Fruit fly (Drosophila melanogaster): ENCODE results near the gene CG9698.

The CG9698 gene

dm6 chr3R:30501174-30501573 lies 13.4 kb upstream of the CG9698 start (continued):
- TF ChIP-seq CG13296 (GFP tag; optimal IDR thresholded peaks at IDR 0.05) (no peak), CG9876 (GFP tag; optimal IDR thresholded peaks at IDR 0.05) (no peak), B-H1 (GFP tag; IDR thresholded peaks at IDR 0.05) (no peak), slbo (GFP tag; IDR thresholded peaks at IDR 0.05) (peak; percentile 44; the same call in 1 of the 2 replicates), CkIIα-i1 (GFP tag; IDR thresholded peaks at IDR 0.05) (no peak), insv (GFP tag; optimal IDR thresholded peaks at IDR 0.05) (no peak), CG2712 (tag; optimal IDR thresholded peaks at IDR 0.05) (no peak), Dp (GFP tag; optimal IDR thresholded peaks at IDR 0.05) (no peak), pnt (GFP tag; optimal IDR thresholded peaks at IDR 0.05) (peak; percentile 64), run (tag; optimal IDR thresholded peaks at IDR 0.05) (no peak), Dad (GFP tag; optimal IDR thresholded peaks at IDR 0.05) (peak; percentile 4), PHDP (tag; optimal IDR thresholded peaks at IDR 0.05) (no peak), row (GFP tag; IDR thresholded peaks at IDR 0.05) (no peak), CG12391 (tag; optimal IDR thresholded peaks at IDR 0.05) (no peak), CG16863 (GFP tag; optimal IDR thresholded peaks at IDR 0.05) (peak; percentile 16), Antp (GFP tag; optimal IDR thresholded peaks at IDR 0.05) (peak; percentile 40), CG11085 (GFP tag; IDR thresholded peaks at IDR 0.05) (no peak), dm (GFP tag; optimal IDR thresholded peaks at IDR 0.05) (no peak), pan (optimal IDR thresholded peaks at IDR 0.05) (no peak), pan (GFP tag; optimal IDR thresholded peaks at IDR 0.05 in 1 of 2, IDR thresholded peaks at IDR 0.05 in 1 of 2) (peak in 1 of 2 experiments; percentile 29), CTCF (GFP tag; optimal IDR thresholded peaks at IDR 0.05) (no peak), bab2 (GFP tag; optimal IDR thresholded peaks at IDR 0.05) (peak; percentile 39), Chrac-16 (GFP tag; optimal IDR thresholded peaks at IDR 0.05) (peak; percentile 15), CG9609 (GFP tag; optimal IDR thresholded peaks at IDR 0.05) (peak; percentile 15), CG17328 (GFP tag; IDR thresholded peaks at IDR 0.05) (peak; percentile 58), CG11456 (GFP tag; IDR thresholded peaks at IDR 0.05) (peak; percentile 28; the same call in 1 of the 3 replicates), CG12769 (tag; optimal IDR thresholded peaks at IDR 0.05) (peak; percentile 11), phol (tag; optimal IDR thresholded peaks at IDR 0.05) (no peak), CG8765 (GFP tag; IDR thresholded peaks at IDR 0.05) (peak; percentile 38; the same call in 1 of the 2 replicates), Xrp1 (GFP tag; IDR thresholded peaks at IDR 0.05) (peak; percentile 74), CG2120 (GFP tag; optimal IDR thresholded peaks at IDR 0.05) (peak; percentile 49), chn (GFP tag; optimal IDR thresholded peaks at IDR 0.05) (peak; percentile 18), bigmax (GFP tag; optimal IDR thresholded peaks at IDR 0.05) (no peak), CG7786 (GFP tag; optimal IDR thresholded peaks at IDR 0.05) (peak; percentile 26), CG11695 (GFP tag; IDR thresholded peaks at IDR 0.05) (0 out of 3 replicates have a peak, but pooled peaks have one; percentile 49), tap (tag; optimal IDR thresholded peaks at IDR 0.05) (no peak), C15 (GFP tag; IDR thresholded peaks at IDR 0.05) (no peak), nerfin-1 (tag; optimal IDR thresholded peaks at IDR 0.05) (no peak), MESR4 (GFP tag; optimal IDR thresholded peaks at IDR 0.05) (no peak), lov (optimal IDR thresholded peaks at IDR 0.05) (no peak), lov (GFP tag; IDR thresholded peaks at IDR 0.05) (peak; percentile 57; the same call in 1 of the 3 replicates), Abd-B (GFP tag; optimal IDR thresholded peaks at IDR 0.05) (no peak), h (optimal IDR thresholded peaks at IDR 0.05) (no peak), sisA (GFP tag; IDR thresholded peaks at IDR 0.05) (peak; percentile 50), CG12744 (GFP tag; optimal IDR thresholded peaks at IDR 0.05) (no peak), stc (GFP tag; IDR thresholded peaks at IDR 0.05) (no peak), Xbp1 (GFP tag; optimal IDR thresholded peaks at IDR 0.05) (peak; percentile 39), Trl (optimal IDR thresholded peaks at IDR 0.05) (no peak), Trl (GFP tag; optimal IDR thresholded peaks at IDR 0.05) (peak; percentile 26), Rfx (GFP tag; IDR thresholded peaks at IDR 0.05) (peak; percentile 45), CG5245 (GFP tag; optimal IDR thresholded peaks at IDR 0.05) (peak; percentile 6), CG4404 (GFP tag; IDR thresholded peaks at IDR 0.05) (peak; percentile 53; the same call in 1 of the 2 replicates), fd102C (GFP tag; optimal IDR thresholded peaks at IDR 0.05) (peak; percentile 12), zfh2 (GFP tag; optimal IDR thresholded peaks at IDR 0.05) (peak; percentile 21)

Measured in whole organism, embryonic.